Fruit fly (Drosophila melanogaster): ENCODE data around the gene CG12170.
A peak's percentile ranks its signal among the peaks of the same experiment; 100 is the strongest.

CG12170 gene

DNA sequence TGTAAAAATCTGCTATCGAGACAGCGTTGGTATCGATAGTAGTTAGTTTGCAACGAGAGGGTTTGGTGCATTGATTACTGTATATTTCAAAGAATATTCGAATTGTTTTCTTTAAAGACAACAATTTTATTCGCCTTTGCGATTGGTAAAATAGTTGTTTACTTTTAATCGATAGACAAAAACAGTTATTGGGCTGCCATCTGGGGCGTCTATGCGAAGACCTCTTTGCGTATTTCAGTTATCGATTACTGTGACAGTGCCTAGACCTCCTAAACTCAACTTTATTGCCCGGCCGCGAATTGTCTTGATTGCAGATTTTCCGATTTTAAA, 24.0 kb upstream of the CG12170 start, which contains the start of gene Atu (continued):
- TF ChIP-seq gt (GFP tag; IDR thresholded peaks at IDR 0.05) (no peak), CG13775 (GFP tag; optimal IDR thresholded peaks at IDR 0.05) (peak; percentile 35), Gsc (GFP tag; IDR thresholded peaks at IDR 0.05) (no peak), CG18599 (GFP tag; optimal IDR thresholded peaks at IDR 0.05) (no peak), CG7963 (GFP tag; IDR thresholded peaks at IDR 0.05; ENCODE audit: partially characterized antibody) (peak; percentile 84), CG9727 (GFP tag; optimal IDR thresholded peaks at IDR 0.05) (peak; percentile 32), pnt (GFP tag; optimal IDR thresholded peaks at IDR 0.05) (no peak), Mes4 (GFP tag; optimal IDR thresholded peaks at IDR 0.05) (no peak), CG1647 (GFP tag; optimal IDR thresholded peaks at IDR 0.05) (peak; percentile 13), Atf3 (GFP tag; optimal IDR thresholded peaks at IDR 0.05) (no peak), CG3407 (GFP tag; optimal IDR thresholded peaks at IDR 0.05) (no peak), CrebB (tag; optimal IDR thresholded peaks at IDR 0.05) (no peak), inv (GFP tag; IDR thresholded peaks at IDR 0.05; ENCODE audit: partially characterized antibody) (peak; percentile 90), Neu2 (GFP tag; optimal IDR thresholded peaks at IDR 0.05; ENCODE audit: borderline replicate concordance) (no peak), CG6813 (GFP tag; optimal IDR thresholded peaks at IDR 0.05) (no peak), disco-r (GFP tag; optimal IDR thresholded peaks at IDR 0.05) (no peak), Meics (GFP tag; optimal IDR thresholded peaks at IDR 0.05) (peak; percentile 10), Dek (tag; optimal IDR thresholded peaks at IDR 0.05) (peak; percentile 13), ken (GFP tag; IDR thresholded peaks at IDR 0.05) (no peak), CG6689 (GFP tag; IDR thresholded peaks at IDR 0.05) (no peak), CG17328 (GFP tag; IDR thresholded peaks at IDR 0.05) (no peak), Antp (GFP tag; optimal IDR thresholded peaks at IDR 0.05) (peak; percentile 47), CG2120 (GFP tag; optimal IDR thresholded peaks at IDR 0.05) (peak; percentile 72), CG2129 (GFP tag; IDR thresholded peaks at IDR 0.05; ENCODE audit: partially characterized antibody) (peak; percentile 89), her (GFP tag; optimal IDR thresholded peaks at IDR 0.05) (peak; percentile 10), CG14014 (GFP tag; IDR thresholded peaks at IDR 0.05) (no peak), crol (GFP tag; IDR thresholded peaks at IDR 0.05) (no peak), CG5245 (GFP tag; optimal IDR thresholded peaks at IDR 0.05) (no peak), CG2712 (tag; optimal IDR thresholded peaks at IDR 0.05) (peak; percentile 49), run (tag; optimal IDR thresholded peaks at IDR 0.05) (no peak), tll (GFP tag; optimal IDR thresholded peaks at IDR 0.05) (no peak), CG9215 (GFP tag; IDR thresholded peaks at IDR 0.05) (no peak), Xbp1 (GFP tag; optimal IDR thresholded peaks at IDR 0.05) (peak; percentile 47), CG7556 (GFP tag; optimal IDR thresholded peaks at IDR 0.05) (no peak), pb (GFP tag; optimal IDR thresholded peaks at IDR 0.05) (no peak), B-H2 (GFP tag; optimal IDR thresholded peaks at IDR 0.05) (peak; percentile 5), lilli (GFP tag; optimal IDR thresholded peaks at IDR 0.05) (peak; percentile 48), CG16863 (GFP tag; optimal IDR thresholded peaks at IDR 0.05) (no peak), nerfin-2 (GFP tag; IDR thresholded peaks at IDR 0.05; ENCODE audit: partially characterized antibody) (peak; percentile 85), CG31388 (GFP tag; optimal IDR thresholded peaks at IDR 0.05) (no peak), sd (tag; optimal IDR thresholded peaks at IDR 0.05) (peak; percentile 63), sqz (GFP tag; optimal IDR thresholded peaks at IDR 0.05) (peak; percentile 8), CG12659 (GFP tag; optimal IDR thresholded peaks at IDR 0.05) (peak; percentile 74), CG12942 (GFP tag; optimal IDR thresholded peaks at IDR 0.05) (no peak), CG3995 (GFP tag; optimal IDR thresholded peaks at IDR 0.05) (peak; percentile 80), CG8089 (GFP tag; optimal IDR thresholded peaks at IDR 0.05) (peak; percentile 46), HLHmδ (GFP tag; optimal IDR thresholded peaks at IDR 0.05) (no peak), gfzf (GFP tag; optimal IDR thresholded peaks at IDR 0.05) (peak; percentile 27), CG15514 (GFP tag; optimal IDR thresholded peaks at IDR 0.05) (peak; percentile 71), CG8290 (GFP tag; optimal IDR thresholded peaks at IDR 0.05) (no peak), CG8290 (tag; optimal IDR thresholded peaks at IDR 0.05) (peak in 1 of 2 experiments; percentile 57)
